Worm (Caenorhabditis elegans): Measurements from ENCODE around the gene inx-11.

The inx-11 gene

DNA sequence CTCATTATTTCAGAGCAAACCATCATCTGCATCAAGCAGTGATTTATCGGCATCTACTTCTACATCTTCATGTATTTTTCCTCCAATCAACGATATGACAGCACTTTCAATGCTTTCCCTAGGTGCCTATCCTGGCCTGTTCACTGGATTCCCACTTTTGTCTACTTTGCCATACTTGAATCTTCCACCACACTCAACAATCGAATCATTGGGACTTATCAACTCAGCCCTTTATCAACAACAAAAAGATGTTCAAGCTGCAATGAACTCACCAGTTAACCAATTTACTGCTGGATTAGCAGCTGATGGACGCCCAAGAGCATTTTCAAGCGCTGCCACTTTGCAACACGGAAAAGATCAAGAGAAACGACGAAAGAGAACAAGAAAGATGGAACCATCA, 54.2 kb downstream of the inx-11 start:
- TF ChIP-seq nhr-67 (tag; optimal IDR thresholded peaks at IDR 0.05) (no peak), ama-1 (optimal IDR thresholded peaks at IDR 0.05) (no peak), nhr-77 (tag; optimal IDR thresholded peaks at IDR 0.05) (no peak), snpc-4 (tag; optimal IDR thresholded peaks at IDR 0.05) (no peak), zag-1 (tag; optimal IDR thresholded peaks at IDR 0.05) (no peak), lsy-12 (tag; optimal IDR thresholded peaks at IDR 0.05) (no peak), nhr-25 (tag; optimal IDR thresholded peaks at IDR 0.05) (no peak), egl-27 (tag; optimal IDR thresholded peaks at IDR 0.05) (no peak), nfya-1 (tag; optimal IDR thresholded peaks at IDR 0.05; ENCODE audit: insufficient read depth) (no peak)
